Worm (Caenorhabditis elegans) whole organism, L2 larva: ENCODE data around the gene srx-104.

Experiments
- ama-1 ChIP-seq: fragments of 150-350 bp; optimal IDR thresholded peaks from 2 replicates; lab custom pipeline; 2018; ENCODE audit warnings: inconsistent platforms
- blmp-1 ChIP-seq: sonication (generic microtip); optimal IDR thresholded peaks from 2 replicates; lab custom pipeline; 2017; ENCODE audit warnings: missing genetic modification characterization, mild to moderate bottlenecking, missing compliant biosample characterization, antibody characterized with exemption, moderate library complexity; ENCODE audit not compliant: insufficient read depth
- ceh-16 ChIP-seq: fragments of 150-350 bp; optimal IDR thresholded peaks from 2 replicates; lab custom pipeline; 2014; ENCODE audit warnings: missing biosample characterization, missing genetic modification characterization
- crh-2 ChIP-seq: sonication (generic microtip); optimal IDR thresholded peaks from 2 replicates; lab custom pipeline; 2017; ENCODE audit warnings: missing biosample characterization, missing genetic modification characterization
- egl-27 ChIP-seq: sonication (generic microtip); optimal IDR thresholded peaks from 3 replicates; lab custom pipeline; 2017; ENCODE audit warnings: missing biosample characterization, missing genetic modification reagents, missing genetic modification characterization
- elt-1 ChIP-seq: fragments of 150-350 bp; optimal IDR thresholded peaks from 2 replicates; lab custom pipeline; 2014; ENCODE audit warnings: missing biosample characterization, missing genetic modification characterization
- elt-3 ChIP-seq: sonication (generic microtip); optimal IDR thresholded peaks from 2 replicates; lab custom pipeline; 2017; ENCODE audit warnings: missing biosample characterization, missing genetic modification characterization
- gmeb-1 ChIP-seq: fragments of 150-350 bp; optimal IDR thresholded peaks from 2 replicates; lab custom pipeline; 2014; ENCODE audit warnings: missing biosample characterization, missing genetic modification characterization
- lin-13 ChIP-seq: fragments of 150-350 bp; optimal IDR thresholded peaks from 2 replicates; lab custom pipeline; 2014; ENCODE audit warnings: missing biosample characterization, missing genetic modification reagents, missing genetic modification characterization
- lin-39 ChIP-seq: fragments of 150-350 bp; optimal IDR thresholded peaks from 2 replicates; lab custom pipeline; 2014; ENCODE audit warnings: missing biosample characterization, missing genetic modification reagents, missing genetic modification characterization
- mbf-1 ChIP-seq: sonication (generic microtip); optimal IDR thresholded peaks from 2 replicates; lab custom pipeline; 2017; ENCODE audit warnings: missing biosample characterization, missing genetic modification characterization
- nhr-21 ChIP-seq: fragments of 150-350 bp; optimal IDR thresholded peaks from 2 replicates; lab custom pipeline; 2014; ENCODE audit warnings: missing biosample characterization, missing genetic modification characterization
- peb-1 ChIP-seq: fragments of 150-350 bp; optimal IDR thresholded peaks from 2 replicates; lab custom pipeline; 2014; ENCODE audit warnings: missing biosample characterization, missing genetic modification characterization
- sem-4 ChIP-seq: fragments of 150-350 bp; optimal IDR thresholded peaks from 2 replicates; lab custom pipeline; 2014; ENCODE audit warnings: missing biosample characterization, missing genetic modification reagents, missing genetic modification characterization
- unc-55 ChIP-seq: fragments of 150-350 bp; sonication (generic microtip); optimal IDR thresholded peaks from 3 replicates; lab custom pipeline; 2014; ENCODE audit warnings: missing biosample characterization, missing genetic modification reagents, missing genetic modification characterization
- zag-1 ChIP-seq: fragments of 150-350 bp; optimal IDR thresholded peaks from 2 replicates; lab custom pipeline; 2014; ENCODE audit warnings: missing biosample characterization, missing genetic modification characterization

srx-104 gene

ce11 chrII:3655378-3655777 lies 44.1 kb downstream of the srx-104 start, which contains the start of gene F19B10.5:
F19B10.5 (plus strand) TSS chrII:3655678.
- TF ChIP-seq gmeb-1 (tag; lab: Kevin White, UChicago) (no peak), nhr-21 (tag; lab: Kevin White, UChicago) (no peak), mbf-1 (tag; lab: Kevin White, UChicago) (no peak), egl-27 (tag; lab: Kevin White, UChicago) (no peak), zag-1 (no peak), unc-55 (GFP tag; lab: Kevin White, UChicago) (no peak), peb-1 (tag; lab: Kevin White, UChicago) (no peak), elt-1 (tag; lab: Kevin White, UChicago) (no peak), lin-39 (tag; lab: Kevin White, UChicago) (no peak), sem-4 (no peak), ceh-16 (tag; lab: Kevin White, UChicago) (no peak), blmp-1 (tag; lab: Kevin White, UChicago) (no peak), elt-3 (tag; lab: Kevin White, UChicago) (no peak), crh-2 (tag; lab: Kevin White, UChicago) (no peak), ama-1 (lab: Kevin White, UChicago) (no peak), lin-13 (GFP tag; lab: Kevin White, UChicago) (no peak)
